Fruit fly (Drosophila melanogaster) whole organism, pupa: ENCODE measurements around the gene swm.

ENCODE experiments used
- CG10348 ChIP-seq: fragments of 200-800 bp; sonication (Bioruptor generic); IDR thresholded peaks from 2 replicates; pipeline ENCODE4 v1.3.6; 2022; ENCODE audit warnings: missing biosample characterization, missing genetic modification characterization
- CG12605 ChIP-seq: fragments of 200-800 bp; sonication (Bioruptor generic); IDR thresholded peaks from 2 replicates; pipeline ENCODE4 v1.3.6; 2022; ENCODE audit warnings: missing biosample characterization, missing genetic modification characterization
- CG13204 ChIP-seq: fragments of 200-800 bp; sonication (Bioruptor generic); optimal IDR thresholded peaks from 2 replicates; lab custom pipeline; 2018; ENCODE audit warnings: missing biosample characterization, mild to moderate bottlenecking, missing genetic modification characterization, moderate library complexity
- CG14655 ChIP-seq: fragments of 200-800 bp; sonication (Bioruptor generic); optimal IDR thresholded peaks from 3 replicates; lab custom pipeline; 2017; ENCODE audit warnings: mild to moderate bottlenecking, missing biosample characterization, missing genetic modification reagents, missing genetic modification characterization
- CG15710 ChIP-seq: fragments of 200-800 bp; sonication (Bioruptor generic); optimal IDR thresholded peaks from 2 replicates; lab custom pipeline; 2018; ENCODE audit warnings: missing biosample characterization, mild to moderate bottlenecking, missing genetic modification characterization, moderate library complexity
- CG17806 ChIP-seq: fragments of 200-800 bp; sonication (Bioruptor generic); optimal IDR thresholded peaks from 2 replicates; lab custom pipeline; 2018; ENCODE audit warnings: missing biosample characterization, mild to moderate bottlenecking, missing genetic modification characterization, moderate library complexity
- CG32121 ChIP-seq: fragments of 200-800 bp; sonication (Bioruptor generic); IDR thresholded peaks from 2 replicates; pipeline ENCODE4 v1.3.6; 2022; ENCODE audit warnings: missing biosample characterization, missing genetic modification characterization
- CG34367 ChIP-seq: fragments of 200-800 bp; sonication (Bioruptor generic); optimal IDR thresholded peaks from 2 replicates; lab custom pipeline; 2018; ENCODE audit warnings: missing biosample characterization, mild to moderate bottlenecking, missing genetic modification characterization
- CG4496 ChIP-seq: fragments of 200-800 bp; sonication (Bioruptor generic); IDR thresholded peaks from 3 replicates; pipeline ENCODE4 v1.3.6; 2022; ENCODE audit warnings: missing biosample characterization, missing genetic modification characterization
- CG8159 ChIP-seq: fragments of 200-800 bp; sonication (Bioruptor generic); optimal IDR thresholded peaks from 3 replicates; lab custom pipeline; 2018; ENCODE audit warnings: missing biosample characterization, mild to moderate bottlenecking, missing genetic modification characterization, moderate library complexity
- CG8301 ChIP-seq: fragments of 200-800 bp; sonication (Bioruptor generic); optimal IDR thresholded peaks from 2 replicates; lab custom pipeline; 2018; ENCODE audit warnings: missing biosample characterization, mild to moderate bottlenecking, missing genetic modification characterization
- CG9948 ChIP-seq: fragments of 200-800 bp; sonication (Bioruptor generic); optimal IDR thresholded peaks from 2 replicates; lab custom pipeline; 2018; ENCODE audit warnings: missing biosample characterization, mild to moderate bottlenecking, missing genetic modification characterization, moderate library complexity
- D1 ChIP-seq: fragments of 200-800 bp; sonication (Bioruptor generic); optimal IDR thresholded peaks from 2 replicates; lab custom pipeline; 2018; ENCODE audit warnings: missing biosample characterization, mild to moderate bottlenecking, missing genetic modification characterization, moderate library complexity
- EcR ChIP-seq: fragments of 200-800 bp; sonication (Bioruptor generic); optimal IDR thresholded peaks from 3 replicates; lab custom pipeline; 2019; ENCODE audit warnings: missing biosample characterization, missing genetic modification characterization, mild to moderate bottlenecking, moderate library complexity, missing genetic modification reagents
- Ets98B ChIP-seq: fragments of 200-800 bp; sonication (Bioruptor generic); IDR thresholded peaks from 2 replicates; pipeline ENCODE4 v1.3.6; 2022; ENCODE audit warnings: missing biosample characterization, missing genetic modification characterization
- Pif1A ChIP-seq: fragments of 200-800 bp; sonication (Bioruptor generic); optimal IDR thresholded peaks from 3 replicates; lab custom pipeline; 2016; ENCODE audit warnings: missing biosample characterization, missing genetic modification characterization
- Pif1B ChIP-seq: fragments of 200-800 bp; sonication (Bioruptor generic); optimal IDR thresholded peaks from 3 replicates; lab custom pipeline; 2016; ENCODE audit warnings: missing biosample characterization, missing genetic modification characterization
- Snoo ChIP-seq: fragments of 200-800 bp; sonication (Bioruptor generic); optimal IDR thresholded peaks from 3 replicates; lab custom pipeline; 2017; ENCODE audit warnings: missing biosample characterization, mild to moderate bottlenecking, missing genetic modification characterization, inconsistent platforms
- fd96Ca ChIP-seq: fragments of 200-800 bp; sonication (Bioruptor generic); IDR thresholded peaks from 3 replicates; pipeline ENCODE4 v1.3.6; 2022; ENCODE audit warnings: missing biosample characterization, missing genetic modification characterization
- rn ChIP-seq: fragments of 200-800 bp; sonication (Bioruptor generic); IDR thresholded peaks from 2 replicates; pipeline ENCODE4 v1.3.6; 2022; ENCODE audit warnings: missing biosample characterization, missing genetic modification characterization

Gene swm

DNA sequence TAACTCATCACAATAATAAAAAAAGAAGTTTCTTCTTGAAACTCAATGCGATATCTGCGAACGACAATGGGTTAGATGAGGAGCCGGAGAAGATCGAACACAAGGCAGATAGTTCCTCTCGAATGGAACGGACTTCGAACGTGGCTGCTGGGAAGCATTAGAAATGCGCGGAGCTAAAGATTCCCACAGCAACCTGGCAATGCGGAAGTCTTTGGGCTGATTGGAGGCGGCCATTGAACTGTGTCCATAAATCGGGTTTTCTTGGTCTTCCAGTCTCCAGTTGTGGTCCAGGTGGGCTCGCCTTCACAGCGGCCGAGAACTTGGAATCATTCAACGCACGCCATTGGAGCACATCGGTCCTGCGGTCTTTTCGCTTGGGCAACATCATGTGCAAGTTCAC lies 47.3 kb downstream of the swm start, which contains the start of gene CG13081:
Gene CG13081 (plus strand): TSS at position 301 of the 400 bp plus-strand sequence.
- TF ChIP-seq CG8159 (no peak), CG9948 (no peak), rn (GFP tag; lab: Robert Waterston, UW) (no peak), CG14655 (GFP tag; lab: Kevin White, UChicago) (no peak), CG13204 (no peak), CG10348 (GFP tag; lab: Robert Waterston, UW) (no peak), fd96Ca (GFP tag; lab: Robert Waterston, UW) (no peak), Snoo (tag; lab: Kevin White, UChicago) (no peak), CG32121 (GFP tag; lab: Robert Waterston, UW) (no peak), EcR (GFP tag; lab: Kevin White, UChicago) (no peak), CG34367 (tag; lab: Kevin White, UChicago) (no peak), D1 (tag; lab: Kevin White, UChicago) (no peak), CG15710 (tag; lab: Kevin White, UChicago) (no peak), CG17806 (tag; lab: Kevin White, UChicago) (no peak), CG12605 (GFP tag; lab: Robert Waterston, UW) (no peak), CG8301 (no peak)

DNA sequence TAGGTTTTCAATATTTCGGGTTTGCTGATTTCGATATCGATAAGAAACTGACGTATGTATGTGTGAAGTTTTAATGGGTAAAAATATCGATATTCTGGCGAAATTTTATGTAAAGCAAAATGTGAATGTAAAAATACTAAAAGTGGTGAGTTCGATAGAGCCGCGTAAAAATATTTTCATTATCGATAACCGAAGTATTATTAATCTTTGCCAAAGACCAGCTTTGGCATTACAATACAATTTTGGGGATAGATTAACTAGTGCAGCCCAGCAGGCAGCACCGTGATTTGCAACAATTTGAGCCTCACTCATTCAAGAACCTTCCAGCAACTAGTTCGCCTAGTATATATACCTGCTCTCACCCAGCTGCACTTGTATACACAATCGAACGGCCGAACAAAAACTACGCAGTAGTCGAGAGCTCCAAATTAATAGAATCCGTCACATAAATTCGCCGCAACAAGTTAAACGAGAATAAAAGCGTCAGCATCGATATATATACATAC lies 49.3 kb downstream of the swm start:
- TF ChIP-seq Ets98B (GFP tag; lab: Robert Waterston, UW) (0 out of 2 replicates have a peak, but pooled peaks have one; percentile 7), Pif1A (GFP tag; lab: Kevin White, UChicago) (no peak), CG12605 (GFP tag; lab: Robert Waterston, UW) (peak; percentile 17; the same call in 1 of the 2 replicates)
- TF ChIP-seq, all 21 proteins: peak for 2

dm6 chr2L:19543010-19543564 lies 50.0 kb downstream of the swm start:
- TF ChIP-seq CG32121 (GFP tag; lab: Robert Waterston, UW) = no peak
- TF ChIP-seq CG14655 (GFP tag; lab: Kevin White, UChicago) = no peak

- no peak for TF ChIP-seq CG14655 (GFP tag; lab: Kevin White, UChicago)
- no peak for TF ChIP-seq CG17806 (tag; lab: Kevin White, UChicago)
- no peak for TF ChIP-seq CG8301
- TF ChIP-seq CG15710 (tag; lab: Kevin White, UChicago) = no peak
- TF ChIP-seq CG8159 = peak; percentile 83
- no peak for TF ChIP-seq CG10348 (GFP tag; lab: Robert Waterston, UW)
- no peak for TF ChIP-seq CG13204
- TF ChIP-seq Pif1A (GFP tag; lab: Kevin White, UChicago) = no peak
- no peak for TF ChIP-seq CG12605 (GFP tag; lab: Robert Waterston, UW)
- TF ChIP-seq CG4496 = no peak
- no peak for TF ChIP-seq fd96Ca (GFP tag; lab: Robert Waterston, UW)
- TF ChIP-seq Pif1B = peak; percentile 34
- no peak for TF ChIP-seq Snoo (tag; lab: Kevin White, UChicago)
- no peak for TF ChIP-seq rn (GFP tag; lab: Robert Waterston, UW)
- TF ChIP-seq CG34367 (tag; lab: Kevin White, UChicago) = no peak
- 0 out of 2 replicates have a peak, but pooled peaks have one; percentile 12 for TF ChIP-seq Ets98B (GFP tag; lab: Robert Waterston, UW)
- no peak for TF ChIP-seq CG9948
- TF ChIP-seq, all 21 proteins: peak for 3
Observed at dm6 chr2L:19546869-19547710, 54.0 kb downstream of the swm start, which contains the start of gene CG10337. TSS of gene CG10337 (minus strand) at chr2L:19546959.
